Worm (Caenorhabditis elegans): ENCODE measurements around the gene Y94H6A.7.

Gene Y94H6A.7

DNA sequence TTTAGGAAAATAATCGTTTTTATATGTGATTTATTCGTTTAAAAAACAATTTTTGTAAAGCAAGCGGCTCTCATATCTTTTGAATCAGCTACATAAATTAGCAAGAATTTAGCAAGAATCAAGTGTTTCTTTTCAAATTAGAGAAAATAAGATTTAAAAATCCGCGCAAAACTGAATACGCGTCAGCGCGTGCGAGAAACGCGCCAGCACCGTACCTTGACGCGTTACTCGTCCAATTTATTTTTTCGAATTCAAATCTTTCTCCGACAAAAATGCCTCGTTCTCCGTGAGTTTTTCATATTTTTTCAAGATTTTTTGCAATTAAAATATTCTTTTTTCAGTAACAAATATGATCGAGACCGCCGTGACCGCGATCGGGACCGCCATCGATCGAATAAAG, 40.1 kb downstream of the Y94H6A.7 start, which contains the start of gene Y94H6A.3 (continued):
- TF ChIP-seq ztf-7 (tag; optimal IDR thresholded peaks at IDR 0.05) (peak; percentile 44), Y105C5A.15 (GFP tag; IDR thresholded peaks at IDR 0.05) (no peak), nhr-77 (tag; optimal IDR thresholded peaks at IDR 0.05) (peak; percentile 78), zfp-2 (tag; optimal IDR thresholded peaks at IDR 0.05) (no peak), daf-8 (GFP tag; IDR thresholded peaks at IDR 0.05) (no peak), dmd-6 (GFP tag; IDR thresholded peaks at IDR 0.05) (peak; percentile 80), lin-39 (tag; optimal IDR thresholded peaks at IDR 0.05) (no peak), ZK337.2 (GFP tag; IDR thresholded peaks at IDR 0.05) (no peak), dmd-9 (GFP tag; IDR thresholded peaks at IDR 0.05) (no peak), D1046.2 (GFP tag; IDR thresholded peaks at IDR 0.05) (no peak), lin-13 (GFP tag; optimal IDR thresholded peaks at IDR 0.05) (peak; percentile 87), nhr-42 (GFP tag; IDR thresholded peaks at IDR 0.05) (peak; percentile 74; the same call in 1 of the 2 replicates), daf-12 (tag; optimal IDR thresholded peaks at IDR 0.05) (no peak), daf-19 (GFP tag; conservative IDR thresholded peaks at IDR 0.05) (no peak), daf-16 (GFP tag; optimal IDR thresholded peaks at IDR 0.05) (peak in 1 of 2 experiments; percentile 32), daf-16 (tag; optimal IDR thresholded peaks at IDR 0.05) (peak; percentile 34), nhr-48 (tag; optimal IDR thresholded peaks at IDR 0.05) (peak; percentile 16), hlh-11 (tag; optimal IDR thresholded peaks at IDR 0.05) (peak; percentile 64), mes-2 (tag; optimal IDR thresholded peaks at IDR 0.05; ENCODE audit: poor library complexity, severe bottlenecking) (peak; percentile 91), R02D3.7 (tag; optimal IDR thresholded peaks at IDR 0.05) (no peak), pqm-1 (tag; optimal IDR thresholded peaks at IDR 0.05) (no peak), dpl-1 (GFP tag; optimal IDR thresholded peaks at IDR 0.05) (peak; percentile 98), T26A8.4 (GFP tag; IDR thresholded peaks at IDR 0.05) (peak; percentile 86), fkh-10 (GFP tag; optimal IDR thresholded peaks at IDR 0.05) (peak; percentile 54), tra-1 (GFP tag; IDR thresholded peaks at IDR 0.05) (no peak), set-16 (GFP tag; IDR thresholded peaks at IDR 0.05) (no peak), nhr-28 (tag; optimal IDR thresholded peaks at IDR 0.05) (peak; percentile 54), lin-29 (GFP tag; IDR thresholded peaks at IDR 0.05) (no peak), lim-7 (GFP tag; IDR thresholded peaks at IDR 0.05) (no peak), php-3 (GFP tag; IDR thresholded peaks at IDR 0.05) (0 out of 2 replicates have a peak, but pooled peaks have one; percentile 43), F26F4.8 (GFP tag; conservative IDR thresholded peaks at IDR 0.05) (no peak), mxl-2 (GFP tag; conservative IDR thresholded peaks at IDR 0.05) (no peak), F10B5.3 (tag; optimal IDR thresholded peaks at IDR 0.05) (peak; percentile 56), snpc-1.2 (GFP tag; IDR thresholded peaks at IDR 0.05) (peak; percentile 60; the same call in 1 of the 2 replicates), ceh-20 (GFP tag; IDR thresholded peaks at IDR 0.05) (peak; percentile 74), ama-1 (optimal IDR thresholded peaks at IDR 0.05) (peak; percentile 66), spr-1 (tag; optimal IDR thresholded peaks at IDR 0.05) (peak; percentile 67), nhr-41 (GFP tag; IDR thresholded peaks at IDR 0.05) (no peak), nhr-102 (tag; optimal IDR thresholded peaks at IDR 0.05) (peak; percentile 68), dve-1 (tag; optimal IDR thresholded peaks at IDR 0.05; ENCODE audit: insufficient read depth) (peak; percentile 84), mdt-29 (GFP tag; IDR thresholded peaks at IDR 0.05) (no peak), lin-15B (tag; optimal IDR thresholded peaks at IDR 0.05) (peak; percentile 55), snpc-4 (tag; optimal IDR thresholded peaks at IDR 0.05) (no peak), tag-97 (GFP tag; IDR thresholded peaks at IDR 0.05) (no peak), unc-130 (GFP tag; optimal IDR thresholded peaks at IDR 0.05) (no peak), saeg-2 (GFP tag; IDR thresholded peaks at IDR 0.05) (no peak), attf-4 (tag; optimal IDR thresholded peaks at IDR 0.05) (no peak), duxl-1 (tag; optimal IDR thresholded peaks at IDR 0.05; ENCODE audit: poor library complexity) (peak; percentile 65), zip-11 (GFP tag; IDR thresholded peaks at IDR 0.05) (no peak), ces-1 (GFP tag; optimal IDR thresholded peaks at IDR 0.05) (no peak), ZK546.5 (tag; optimal IDR thresholded peaks at IDR 0.05) (no peak), lir-3 (tag; optimal IDR thresholded peaks at IDR 0.05) (no peak), zag-1 (tag; optimal IDR thresholded peaks at IDR 0.05) (no peak)

All from whole organism, L4 larva.